Worm (Caenorhabditis elegans) whole organism, mixed stage, embryonic: ENCODE results near the gene cyn-10.

Experiments
- M03D4.4 ChIP-seq: sonication (generic microtip); optimal IDR thresholded peaks from 2 replicates; lab custom pipeline; 2017; ENCODE audit warnings: mild to moderate bottlenecking, missing genetic modification characterization, missing compliant biosample characterization
- bed-3 ChIP-seq: fragments of 200-800 bp; sonication (Bioruptor generic); optimal IDR thresholded peaks from 3 replicates; lab custom pipeline; 2018; ENCODE audit warnings: mild to moderate bottlenecking, missing genetic modification characterization, moderate library complexity, missing compliant biosample characterization
- blmp-1 ChIP-seq: fragments of 150-350 bp; optimal IDR thresholded peaks from 2 replicates; lab custom pipeline; 2014; ENCODE audit warnings: missing biosample characterization, missing genetic modification characterization
- ceh-39 ChIP-seq: fragments of 150-350 bp; optimal IDR thresholded peaks from 2 replicates; lab custom pipeline; 2014; ENCODE audit warnings: missing biosample characterization, missing genetic modification characterization
- ces-1 ChIP-seq: fragments of 150-350 bp; optimal IDR thresholded peaks from 2 replicates; lab custom pipeline; 2014; ENCODE audit warnings: missing biosample characterization, missing genetic modification reagents, missing genetic modification characterization
- cnd-1 ChIP-seq: fragments of 200-800 bp; sonication (Bioruptor generic); optimal IDR thresholded peaks from 2 replicates; lab custom pipeline; 2018; ENCODE audit warnings: mild to moderate bottlenecking, missing genetic modification characterization, missing compliant biosample characterization
- drap-1 ChIP-seq: fragments of 200-800 bp; sonication (Bioruptor generic); optimal IDR thresholded peaks from 3 replicates; lab custom pipeline; 2018; ENCODE audit warnings: mild to moderate bottlenecking, missing genetic modification characterization, missing compliant biosample characterization
- elt-1 ChIP-seq: sonication (generic microtip); optimal IDR thresholded peaks from 2 replicates; lab custom pipeline; 2017; ENCODE audit warnings: missing genetic modification characterization, mild to moderate bottlenecking, missing compliant biosample characterization, antibody characterized with exemption, moderate library complexity, borderline replicate concordance; ENCODE audit not compliant: insufficient read depth
- elt-3 ChIP-seq: fragments of 150-350 bp; optimal IDR thresholded peaks from 2 replicates; lab custom pipeline; 2014; ENCODE audit warnings: missing biosample characterization, missing genetic modification characterization
- flh-1 ChIP-seq: fragments of 200-800 bp; sonication (Bioruptor generic); optimal IDR thresholded peaks from 2 replicates; lab custom pipeline; 2018; ENCODE audit warnings: mild to moderate bottlenecking, missing genetic modification characterization, moderate library complexity, missing compliant biosample characterization
- ham-2 ChIP-seq: fragments of 200-800 bp; sonication (Bioruptor generic); optimal IDR thresholded peaks from 2 replicates; lab custom pipeline; 2018; ENCODE audit warnings: mild to moderate bottlenecking, missing genetic modification characterization, missing compliant biosample characterization
- hlh-1 ChIP-seq: fragments of 150-350 bp; optimal IDR thresholded peaks from 2 replicates; lab custom pipeline; 2014; ENCODE audit warnings: missing biosample characterization, missing genetic modification reagents, missing genetic modification characterization
- lin-13 ChIP-seq: fragments of 150-350 bp; optimal IDR thresholded peaks from 2 replicates; lab custom pipeline; 2014; ENCODE audit warnings: missing biosample characterization, missing genetic modification characterization
- lin-32 ChIP-seq: fragments of 200-800 bp; sonication (Bioruptor generic); optimal IDR thresholded peaks from 2 replicates; lab custom pipeline; 2018; ENCODE audit warnings: mild to moderate bottlenecking, missing genetic modification characterization, missing compliant biosample characterization
- lsy-2 ChIP-seq: fragments of 150-350 bp; optimal IDR thresholded peaks from 2 replicates; lab custom pipeline; 2014; ENCODE audit warnings: missing biosample characterization, missing genetic modification characterization
- mep-1 ChIP-seq: fragments of 150-350 bp; optimal IDR thresholded peaks from 2 replicates; lab custom pipeline; 2017; ENCODE audit warnings: missing biosample characterization, missing genetic modification reagents, missing genetic modification characterization, inconsistent platforms
- mls-2 ChIP-seq: sonication (generic microtip); optimal IDR thresholded peaks from 2 replicates; lab custom pipeline; 2016; ENCODE audit warnings: mild to moderate bottlenecking, missing genetic modification characterization, moderate library complexity, missing compliant biosample characterization
- nhr-12 ChIP-seq: fragments of 150-350 bp; optimal IDR thresholded peaks from 2 replicates; lab custom pipeline; 2014; ENCODE audit warnings: missing biosample characterization, missing genetic modification characterization
- nhr-2 ChIP-seq: fragments of 150-350 bp; optimal IDR thresholded peaks from 2 replicates; lab custom pipeline; 2014; ENCODE audit warnings: missing biosample characterization, missing genetic modification characterization
- nhr-237 ChIP-seq: fragments of 150-350 bp; optimal IDR thresholded peaks from 2 replicates; lab custom pipeline; 2014; ENCODE audit warnings: missing biosample characterization, missing genetic modification characterization
- nhr-28 ChIP-seq: fragments of 150-350 bp; optimal IDR thresholded peaks from 2 replicates; lab custom pipeline; 2014; ENCODE audit warnings: missing biosample characterization, missing genetic modification characterization
- nhr-76 ChIP-seq: sonication (generic microtip); optimal IDR thresholded peaks from 2 replicates; lab custom pipeline; 2017; ENCODE audit warnings: missing biosample characterization, missing genetic modification characterization
- snpc-4 ChIP-seq: fragments of 150-350 bp; optimal IDR thresholded peaks from 2 replicates; lab custom pipeline; 2014; ENCODE audit warnings: missing biosample characterization, missing genetic modification characterization
- sptf-1 ChIP-seq: sonication (generic microtip); optimal IDR thresholded peaks from 2 replicates; lab custom pipeline; 2017; ENCODE audit warnings: mild to moderate bottlenecking, missing genetic modification characterization, moderate library complexity, missing compliant biosample characterization
- tbx-8 ChIP-seq: fragments of 200-800 bp; sonication (Bioruptor generic); optimal IDR thresholded peaks from 2 replicates; lab custom pipeline; 2018; ENCODE audit warnings: mild to moderate bottlenecking, missing genetic modification characterization, moderate library complexity, missing compliant biosample characterization
- unc-120 ChIP-seq: sonication (generic microtip); optimal IDR thresholded peaks from 2 replicates; lab custom pipeline; 2017; ENCODE audit warnings: missing genetic modification characterization, missing compliant biosample characterization; ENCODE audit not compliant: poor library complexity, severe bottlenecking
- unc-39 ChIP-seq: fragments of 150-350 bp; optimal IDR thresholded peaks from 2 replicates; lab custom pipeline; 2014; ENCODE audit warnings: missing biosample characterization, missing genetic modification characterization
- unc-62 ChIP-seq: fragments of 150-350 bp; optimal IDR thresholded peaks from 2 replicates; lab custom pipeline; 2014; ENCODE audit warnings: missing biosample characterization, missing genetic modification reagents, missing genetic modification characterization
- zip-8 ChIP-seq: fragments of 150-350 bp; optimal IDR thresholded peaks from 2 replicates; lab custom pipeline; 2014; ENCODE audit warnings: missing biosample characterization, missing genetic modification characterization

The cyn-10 gene

ce11 chrII:6923792-6924191 lies 10.6 kb upstream of the cyn-10 start:
- no peak for TF ChIP-seq mls-2
- TF ChIP-seq lsy-2 (tag; lab: Kevin White, UChicago): peak; percentile 40

DNA sequence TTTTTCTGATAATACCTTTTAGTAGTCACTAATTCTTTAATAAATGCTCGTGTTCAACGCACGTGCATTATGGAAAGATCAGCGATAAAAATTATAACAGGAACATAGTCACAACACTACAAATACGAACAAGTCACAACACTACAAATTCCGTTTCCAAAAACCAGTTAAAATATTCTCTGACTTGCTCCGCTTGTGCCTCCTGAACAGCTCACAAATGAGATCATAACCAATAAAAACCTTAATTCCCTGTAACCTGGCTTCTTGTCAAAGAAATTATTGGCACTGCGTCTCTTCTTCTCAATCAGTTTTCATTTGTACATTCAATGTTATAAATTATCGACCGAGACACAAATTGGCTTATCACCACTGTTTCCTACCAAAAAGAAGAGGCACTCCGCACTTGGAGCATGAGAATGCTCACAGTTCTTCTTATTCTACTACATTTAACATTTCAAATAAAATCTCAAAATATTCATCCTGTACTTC lies 6.2 kb upstream of the cyn-10 start, which contains the start of gene B0252.1:
TSS of gene B0252.1 (plus strand) at position 318 of the 489 bp plus-strand sequence.
- no peak for TF ChIP-seq sptf-1 (tag; lab: Kevin White, UChicago)
- TF ChIP-seq lsy-2 (tag; lab: Kevin White, UChicago): no peak
- TF ChIP-seq elt-1 (tag; lab: Kevin White, UChicago): no peak
- no peak for TF ChIP-seq mls-2
- no peak for TF ChIP-seq tbx-8 (GFP tag; lab: Kevin White, UChicago)
- TF ChIP-seq ces-1 (GFP tag; lab: Kevin White, UChicago): no peak
- TF ChIP-seq elt-3 (tag; lab: Kevin White, UChicago): no peak
- no peak for TF ChIP-seq ham-2
- TF ChIP-seq, all 35 proteins: peak for 0

DNA sequence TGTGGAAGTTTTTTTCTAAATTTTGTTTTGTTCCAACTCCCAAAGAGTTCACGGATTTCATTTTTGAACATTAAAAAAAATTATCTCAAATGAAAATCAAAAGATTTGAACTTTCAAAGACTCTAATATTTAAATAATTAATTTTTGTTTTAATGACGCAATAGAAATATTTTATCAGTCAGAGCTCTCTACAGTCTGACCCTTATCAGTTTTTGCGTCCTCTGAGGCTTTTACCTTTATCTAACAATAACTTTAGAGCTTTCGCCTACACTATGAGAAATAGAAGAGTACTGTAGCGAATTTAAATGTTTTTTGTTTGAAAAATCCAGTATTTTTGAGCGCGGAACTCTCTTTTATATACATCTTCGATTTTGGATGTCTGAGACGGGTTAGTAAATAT lies 5.7 kb upstream of the cyn-10 start, which contains the start of gene B0252.5:
TSS of gene B0252.5 (minus strand) at position 17 of the 400 bp plus-strand sequence.
- TF ChIP-seq unc-39 (no peak), bed-3 (GFP tag; lab: Kevin White, UChicago) (no peak), cnd-1 (tag; lab: Kevin White, UChicago) (no peak), blmp-1 (no peak), M03D4.4 (tag; lab: Kevin White, UChicago) (no peak), nhr-2 (tag; lab: Kevin White, UChicago) (no peak), hlh-1 (tag; lab: Kevin White, UChicago) (no peak), nhr-28 (tag; lab: Kevin White, UChicago) (no peak), unc-62 (GFP tag; lab: Kevin White, UChicago) (no peak), mls-2 (no peak)
- TF ChIP-seq, all 35 proteins: peak for 0

ce11 chrII:6917710-6918109 lies 4.5 kb upstream of the cyn-10 start, which contains the start of gene B0252.11:
TSS of gene B0252.11 (minus strand) at chrII:6917810.
- TF ChIP-seq nhr-2 (tag; lab: Kevin White, UChicago) (no peak), flh-1 (no peak), bed-3 (GFP tag; lab: Kevin White, UChicago) (no peak), cnd-1 (tag; lab: Kevin White, UChicago) (no peak), elt-1 (tag; lab: Kevin White, UChicago) (no peak), tbx-8 (GFP tag; lab: Kevin White, UChicago) (no peak), ceh-39 (tag; lab: Kevin White, UChicago) (no peak), nhr-12 (tag; lab: Kevin White, UChicago) (no peak), unc-120 (no peak), mls-2 (no peak), nhr-237 (no peak), snpc-4 (tag; lab: Kevin White, UChicago) (no peak), unc-62 (GFP tag; lab: Kevin White, UChicago) (no peak), zip-8 (no peak), lin-32 (GFP tag; lab: Kevin White, UChicago) (no peak)

DNA sequence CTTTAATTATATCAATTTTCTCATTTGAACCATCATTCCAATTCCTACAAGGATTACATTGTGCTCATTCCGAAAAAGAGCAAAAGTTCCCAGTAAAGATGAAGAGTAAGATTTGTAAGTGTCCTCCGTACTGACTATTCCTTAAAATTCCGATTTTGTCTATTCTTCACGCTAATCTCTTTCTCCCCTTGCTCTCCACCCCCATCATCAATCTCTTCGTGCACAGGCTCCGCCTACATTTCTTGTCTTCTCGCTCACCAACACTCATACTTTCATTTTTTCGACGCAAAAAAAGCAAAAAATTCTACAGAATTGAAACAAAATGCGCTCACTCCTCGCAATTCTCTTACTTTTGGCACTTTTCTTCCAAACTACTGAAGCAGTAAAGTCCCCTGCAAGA lies 2.7 kb upstream of the cyn-10 start, which contains the start of gene B0252.8:
TSS of gene B0252.8 (plus strand) at position 292 of the 400 bp plus-strand sequence.
- TF ChIP-seq ham-2 (no peak), unc-120 (no peak), ces-1 (GFP tag; lab: Kevin White, UChicago) (peak; percentile 13)

- TF ChIP-seq elt-1 (tag; lab: Kevin White, UChicago) (no peak), snpc-4 (tag; lab: Kevin White, UChicago) (no peak), ham-2 (no peak), blmp-1 (no peak), mep-1 (tag; lab: Kevin White, UChicago) (no peak), lin-32 (GFP tag; lab: Kevin White, UChicago) (no peak), hlh-1 (tag; lab: Kevin White, UChicago) (no peak), drap-1 (GFP tag; lab: Kevin White, UChicago) (no peak), mls-2 (no peak), lin-13 (no peak), nhr-28 (tag; lab: Kevin White, UChicago) (no peak), nhr-237 (no peak), nhr-2 (tag; lab: Kevin White, UChicago) (no peak), unc-120 (no peak), nhr-76 (no peak), sptf-1 (tag; lab: Kevin White, UChicago) (no peak), ces-1 (GFP tag; lab: Kevin White, UChicago) (no peak), zip-8 (no peak)
Observed at ce11 chrII:6909568-6910122, 3.5 kb downstream of the cyn-10 start, which contains the start of gene asm-1. TSS of gene asm-1 (plus strand) at chrII:6910072.
